Worm (Caenorhabditis elegans): Measurements from ENCODE around the gene nhr-139.

Gene nhr-139

ce11 chrV:6947442-6947841 lies 40.1 kb downstream of the nhr-139 start, which contains the start of gene Y57E12B.4:
Y57E12B.4 (minus strand) TSS chrV:6947542.
- TF ChIP-seq egl-13 (tag; optimal IDR thresholded peaks at IDR 0.05) (no peak), dsc-1 (tag; optimal IDR thresholded peaks at IDR 0.05) (no peak), sptf-1 (tag; optimal IDR thresholded peaks at IDR 0.05) (no peak), grh-1 (GFP tag; IDR thresholded peaks at IDR 0.05) (no peak), sox-4 (tag; optimal IDR thresholded peaks at IDR 0.05) (no peak), mef-2 (tag; optimal IDR thresholded peaks at IDR 0.05) (no peak), ces-1 (GFP tag; optimal IDR thresholded peaks at IDR 0.05) (no peak), lin-15B (tag; optimal IDR thresholded peaks at IDR 0.05) (no peak), dpl-1 (GFP tag; optimal IDR thresholded peaks at IDR 0.05) (no peak), nhr-71 (tag; optimal IDR thresholded peaks at IDR 0.05) (no peak), lin-13 (GFP tag; optimal IDR thresholded peaks at IDR 0.05) (no peak), Y116A8C.19 (tag; optimal IDR thresholded peaks at IDR 0.05; ENCODE audit: borderline replicate concordance) (no peak), blmp-1 (tag; optimal IDR thresholded peaks at IDR 0.05) (no peak), mep-1 (tag; optimal IDR thresholded peaks at IDR 0.05) (no peak), tlp-1 (tag; optimal IDR thresholded peaks at IDR 0.05) (no peak), nhr-84 (tag; optimal IDR thresholded peaks at IDR 0.05) (no peak), ztf-11 (tag; optimal IDR thresholded peaks at IDR 0.05) (no peak), fkh-8 (tag; optimal IDR thresholded peaks at IDR 0.05) (no peak), lin-14 (GFP tag; optimal IDR thresholded peaks at IDR 0.05) (no peak), unc-30 (tag; optimal IDR thresholded peaks at IDR 0.05) (no peak)
